Fruit fly (Drosophila melanogaster): ENCODE measurements around the gene dsb.

dsb gene

dm6 chr3L:1880692-1881091 is 29.3 kb downstream of the dsb start (continued):
- TF ChIP-seq sd (tag; optimal IDR thresholded peaks at IDR 0.05) (no peak), jing (GFP tag; optimal IDR thresholded peaks at IDR 0.05) (no peak), sqz (GFP tag; optimal IDR thresholded peaks at IDR 0.05) (no peak), CG14050 (GFP tag; IDR thresholded peaks at IDR 0.05) (0 out of 3 replicates have a peak, but pooled peaks have one; percentile 22), Atf6 (GFP tag; IDR thresholded peaks at IDR 0.05) (0 out of 2 replicates have a peak, but pooled peaks have one; percentile 46), crc (GFP tag; optimal IDR thresholded peaks at IDR 0.05) (no peak), Hr3 (GFP tag; optimal IDR thresholded peaks at IDR 0.05) (no peak), Xbp1 (GFP tag; optimal IDR thresholded peaks at IDR 0.05) (no peak), bowl (GFP tag; IDR thresholded peaks at IDR 0.05) (no peak), schlank (tag; optimal IDR thresholded peaks at IDR 0.05) (no peak), tgo (GFP tag; IDR thresholded peaks at IDR 0.05) (peak; percentile 59; the same call in 2 of the 3 replicates), CG11398 (GFP tag; optimal IDR thresholded peaks at IDR 0.05) (no peak), CG2712 (tag; optimal IDR thresholded peaks at IDR 0.05) (no peak), CG8290 (GFP tag; optimal IDR thresholded peaks at IDR 0.05) (no peak), CG8290 (tag; optimal IDR thresholded peaks at IDR 0.05) (peak in 1 of 2 experiments; percentile 40), Taf1 (GFP tag; IDR thresholded peaks at IDR 0.05) (no peak), unc-4 (GFP tag; IDR thresholded peaks at IDR 0.05; ENCODE audit: partially characterized antibody) (no peak), Mad (GFP tag; optimal IDR thresholded peaks at IDR 0.05) (no peak), Pdp1 (GFP tag; optimal IDR thresholded peaks at IDR 0.05) (peak; percentile 11 to 24), salm (tag; optimal IDR thresholded peaks at IDR 0.05) (no peak), lbe (GFP tag; optimal IDR thresholded peaks at IDR 0.05) (no peak), otp (GFP tag; IDR thresholded peaks at IDR 0.05) (no peak), Bdp1 (GFP tag; optimal IDR thresholded peaks at IDR 0.05) (no peak), D (optimal IDR thresholded peaks at IDR 0.05) (no peak), D (GFP tag; optimal IDR thresholded peaks at IDR 0.05) (peak; percentile 4), dm (GFP tag; optimal IDR thresholded peaks at IDR 0.05) (no peak), gem (tag; optimal IDR thresholded peaks at IDR 0.05) (no peak), usp (GFP tag; optimal IDR thresholded peaks at IDR 0.05) (no peak), CG2678 (tag; optimal IDR thresholded peaks at IDR 0.05) (peak; percentile 16), Max (GFP tag; optimal IDR thresholded peaks at IDR 0.05) (no peak), Fer2 (tag; optimal IDR thresholded peaks at IDR 0.05) (no peak), Opbp (GFP tag; IDR thresholded peaks at IDR 0.05; ENCODE audit: partially characterized antibody) (no peak), vvl (GFP tag; IDR thresholded peaks at IDR 0.05) (peak; percentile 80), sr (GFP tag; IDR thresholded peaks at IDR 0.05) (0 out of 3 replicates have a peak, but pooled peaks have one; percentile 32), Xrp1 (GFP tag; IDR thresholded peaks at IDR 0.05) (peak; percentile 45; the same call in 1 of the 2 replicates), CG11695 (GFP tag; IDR thresholded peaks at IDR 0.05) (0 out of 3 replicates have a peak, but pooled peaks have one; percentile 41), CG12942 (GFP tag; optimal IDR thresholded peaks at IDR 0.05) (no peak), CG3281 (GFP tag; optimal IDR thresholded peaks at IDR 0.05) (peak; percentile 35), kay (GFP tag; optimal IDR thresholded peaks at IDR 0.05) (no peak), CG10462 (GFP tag; optimal IDR thresholded peaks at IDR 0.05) (no peak), Elba2 (GFP tag; optimal IDR thresholded peaks at IDR 0.05) (no peak), CG8478 (optimal IDR thresholded peaks at IDR 0.05) (no peak), al (GFP tag; IDR thresholded peaks at IDR 0.05) (peak; percentile 56), CG14667 (GFP tag; IDR thresholded peaks at IDR 0.05) (no peak), CG9932 (GFP tag; IDR thresholded peaks at IDR 0.05) (peak; percentile 45), zf30C (GFP tag; optimal IDR thresholded peaks at IDR 0.05) (no peak), Hmx (GFP tag; optimal IDR thresholded peaks at IDR 0.05) (no peak), CG12299 (tag; optimal IDR thresholded peaks at IDR 0.05) (no peak), gcm2 (GFP tag; optimal IDR thresholded peaks at IDR 0.05) (no peak), NfI (GFP tag; optimal IDR thresholded peaks at IDR 0.05) (no peak), hkb (optimal IDR thresholded peaks at IDR 0.05) (no peak), hkb (GFP tag; IDR thresholded peaks at IDR 0.05) (peak; percentile 57; the same call in 1 of the 2 replicates), CG6689 (GFP tag; IDR thresholded peaks at IDR 0.05) (peak; percentile 39; the same call in 1 of the 2 replicates)

Data from whole organism, embryonic.